Worm (Caenorhabditis elegans) whole organism, L1 larva: ENCODE results near the gene srh-199.

Source experiments
- C16A3.4 ChIP-seq: fragments of 150-350 bp; optimal IDR thresholded peaks from 2 replicates; lab custom pipeline; 2014; ENCODE audit warnings: missing biosample characterization, missing genetic modification characterization
- C34B4.2 ChIP-seq: sonication (generic microtip); optimal IDR thresholded peaks from 2 replicates; lab custom pipeline; 2017; ENCODE audit warnings: mild to moderate bottlenecking, missing genetic modification characterization, missing compliant biosample characterization
- F16B12.6 ChIP-seq: fragments of 150-350 bp; optimal IDR thresholded peaks from 2 replicates; lab custom pipeline; 2014; ENCODE audit warnings: missing biosample characterization, missing genetic modification characterization
- Y116A8C.19 ChIP-seq: sonication (generic microtip); optimal IDR thresholded peaks from 2 replicates; lab custom pipeline; 2016; ENCODE audit warnings: missing compliant biosample characterization, missing genetic modification characterization, borderline replicate concordance
- aha-1 ChIP-seq: fragments of 150-350 bp; optimal IDR thresholded peaks from 2 replicates; lab custom pipeline; 2014; ENCODE audit warnings: missing biosample characterization, missing genetic modification characterization
- ceh-63 ChIP-seq: fragments of 200-800 bp; sonication (Bioruptor generic); optimal IDR thresholded peaks from 2 replicates; lab custom pipeline; 2018; ENCODE audit warnings: mild to moderate bottlenecking, missing genetic modification characterization, missing compliant biosample characterization
- ceh-88 ChIP-seq: fragments of 200-800 bp; sonication (Bioruptor generic); IDR thresholded peaks from 2 replicates; pipeline ENCODE4 v1.3.6; 2022; ENCODE audit warnings: missing genetic modification characterization, missing compliant biosample characterization
- egl-13 ChIP-seq: sonication (generic microtip); optimal IDR thresholded peaks from 2 replicates; lab custom pipeline; 2016; ENCODE audit warnings: missing genotype, missing genetic modification reagents, missing genetic modification characterization, missing compliant biosample characterization
- egl-27 ChIP-seq, 2 experiments: fragments of 150-350 bp in 1 of 2; sonication (generic microtip); optimal IDR thresholded peaks; 3 replicates each; lab custom pipeline; 2017 to 2018; ENCODE audit warnings: missing biosample characterization in 2 of 2, missing genetic modification characterization in 2 of 2, missing genetic modification reagents in 2 of 2
- elt-2 ChIP-seq: sonication (generic microtip); optimal IDR thresholded peaks from 2 replicates; lab custom pipeline; 2016; ENCODE audit warnings: missing genetic modification characterization, mild to moderate bottlenecking, inconsistent platforms, missing compliant biosample characterization, missing genetic modification reagents
- fkh-10 ChIP-seq: sonication (generic microtip); optimal IDR thresholded peaks from 2 replicates; lab custom pipeline; 2017; ENCODE audit warnings: missing biosample characterization, missing genetic modification reagents, missing genetic modification characterization
- fkh-8 ChIP-seq: sonication (generic microtip); optimal IDR thresholded peaks from 2 replicates; lab custom pipeline; 2016; ENCODE audit warnings: mild to moderate bottlenecking, missing genetic modification characterization, missing compliant biosample characterization
- fos-1 ChIP-seq: fragments of 150-350 bp; optimal IDR thresholded peaks from 2 replicates; lab custom pipeline; 2014; ENCODE audit warnings: missing biosample characterization, missing genetic modification characterization
- grh-1 ChIP-seq: fragments of 200-800 bp; sonication (Bioruptor generic); IDR thresholded peaks from 2 replicates; pipeline ENCODE4 v1.3.6; 2022; ENCODE audit warnings: missing genetic modification reagents, missing genetic modification characterization, missing compliant biosample characterization
- hlh-4 ChIP-seq: sonication (generic microtip); optimal IDR thresholded peaks from 2 replicates; lab custom pipeline; 2016; ENCODE audit warnings: mild to moderate bottlenecking, missing genetic modification characterization, missing compliant biosample characterization
- hpl-2 ChIP-seq: fragments of 150-350 bp; optimal IDR thresholded peaks from 2 replicates; lab custom pipeline; 2014; ENCODE audit warnings: missing biosample characterization, missing genetic modification reagents, missing genetic modification characterization
- jun-1 ChIP-seq: fragments of 150-350 bp; optimal IDR thresholded peaks from 2 replicates; lab custom pipeline; 2014; ENCODE audit warnings: missing biosample characterization, missing genetic modification reagents, missing genetic modification characterization
- lin-13 ChIP-seq: fragments of 150-350 bp; optimal IDR thresholded peaks from 2 replicates; lab custom pipeline; 2014; ENCODE audit warnings: missing biosample characterization, missing genetic modification reagents, missing genetic modification characterization
- lin-35 ChIP-seq, 2 experiments: fragments of 150-350 bp; optimal IDR thresholded peaks; 2 replicates each; lab custom pipeline; 2014; ENCODE audit warnings: missing biosample characterization in 2 of 2, missing genetic modification characterization in 2 of 2, missing genetic modification reagents in 2 of 2
- lin-39 ChIP-seq: fragments of 150-350 bp; optimal IDR thresholded peaks from 2 replicates; lab custom pipeline; 2014; ENCODE audit warnings: missing biosample characterization, missing genetic modification reagents, missing genetic modification characterization
- lsy-2 ChIP-seq, 2 experiments: fragments of 150-350 bp; optimal IDR thresholded peaks; 2 replicates each; lab custom pipeline; 2014; ENCODE audit warnings: missing biosample characterization in 2 of 2, missing genetic modification characterization in 2 of 2
- mef-2 ChIP-seq: fragments of 150-350 bp; optimal IDR thresholded peaks from 2 replicates; lab custom pipeline; 2014; ENCODE audit warnings: missing biosample characterization, missing genetic modification characterization
- nhr-19 ChIP-seq: fragments of 200-800 bp; sonication (Bioruptor generic); conservative IDR thresholded peaks from 2 replicates; pipeline ENCODE4 v1.3.6; 2022; ENCODE audit warnings: missing genetic modification characterization, missing compliant biosample characterization
- nhr-20 ChIP-seq: sonication (generic microtip); optimal IDR thresholded peaks from 2 replicates; lab custom pipeline; 2016; ENCODE audit warnings: mild to moderate bottlenecking, missing genetic modification characterization, missing compliant biosample characterization
- nhr-237 ChIP-seq: fragments of 150-350 bp; optimal IDR thresholded peaks from 2 replicates; lab custom pipeline; 2014; ENCODE audit warnings: missing biosample characterization, missing genetic modification characterization
- nhr-71 ChIP-seq: sonication (generic microtip); optimal IDR thresholded peaks from 2 replicates; lab custom pipeline; 2016; ENCODE audit warnings: mild to moderate bottlenecking, missing genetic modification characterization, moderate library complexity, missing compliant biosample characterization
- nhr-77 ChIP-seq: fragments of 150-350 bp; optimal IDR thresholded peaks from 2 replicates; lab custom pipeline; 2014; ENCODE audit warnings: missing biosample characterization, missing genetic modification characterization
- nhr-85 ChIP-seq: sonication (generic microtip); peaks from one replicate; lab custom pipeline; 2016; ENCODE audit warnings: missing genetic modification characterization, inconsistent platforms, missing compliant biosample characterization
- pag-3 ChIP-seq: sonication (generic microtip); optimal IDR thresholded peaks from 2 replicates; lab custom pipeline; 2017; ENCODE audit warnings: missing genetic modification characterization, mild to moderate bottlenecking, missing compliant biosample characterization, antibody characterized with exemption, borderline replicate concordance; ENCODE audit not compliant: insufficient read depth
- pqm-1 ChIP-seq: sonication (generic microtip); optimal IDR thresholded peaks from 3 replicates; lab custom pipeline; 2017; ENCODE audit warnings: missing biosample characterization, missing genetic modification characterization
- rnt-1 ChIP-seq: sonication (generic microtip); optimal IDR thresholded peaks from 2 replicates; lab custom pipeline; 2016; ENCODE audit warnings: mild to moderate bottlenecking, missing genetic modification characterization, moderate library complexity, missing compliant biosample characterization
- skn-1 ChIP-seq: fragments of 150-350 bp; optimal IDR thresholded peaks from 2 replicates; lab custom pipeline; 2014; ENCODE audit warnings: missing biosample characterization, missing genetic modification characterization
- snu-23 ChIP-seq: sonication (generic microtip); optimal IDR thresholded peaks from 2 replicates; lab custom pipeline; 2016; ENCODE audit warnings: missing genetic modification characterization, missing compliant biosample characterization
- sup-37 ChIP-seq: fragments of 200-800 bp; sonication (Bioruptor generic); optimal IDR thresholded peaks from 2 replicates; lab custom pipeline; 2018; ENCODE audit warnings: mild to moderate bottlenecking, missing genetic modification characterization, missing compliant biosample characterization
- swsn-7 ChIP-seq: sonication (generic microtip); optimal IDR thresholded peaks from 2 replicates; lab custom pipeline; 2016; ENCODE audit warnings: missing genetic modification characterization, missing compliant biosample characterization
- tbx-2 ChIP-seq: sonication (generic microtip); optimal IDR thresholded peaks from 2 replicates; lab custom pipeline; 2016; ENCODE audit warnings: missing genetic modification characterization, missing compliant biosample characterization
- tlp-1 ChIP-seq: fragments of 150-350 bp; optimal IDR thresholded peaks from 2 replicates; lab custom pipeline; 2014; ENCODE audit warnings: missing biosample characterization, missing genetic modification characterization
- unc-86 ChIP-seq: sonication (generic microtip); optimal IDR thresholded peaks from 2 replicates; lab custom pipeline; 2016; ENCODE audit warnings: missing genetic modification characterization, missing compliant biosample characterization
- vab-15 ChIP-seq: sonication (generic microtip); optimal IDR thresholded peaks from 2 replicates; lab custom pipeline; 2017; ENCODE audit warnings: missing genotype, mild to moderate bottlenecking, missing genetic modification characterization, missing compliant biosample characterization
- zip-4 ChIP-seq: fragments of 200-800 bp; sonication (Bioruptor generic); optimal IDR thresholded peaks from 2 replicates; lab custom pipeline; 2018; ENCODE audit warnings: mild to moderate bottlenecking, missing genetic modification characterization, moderate library complexity, missing compliant biosample characterization

srh-199 gene

DNA sequence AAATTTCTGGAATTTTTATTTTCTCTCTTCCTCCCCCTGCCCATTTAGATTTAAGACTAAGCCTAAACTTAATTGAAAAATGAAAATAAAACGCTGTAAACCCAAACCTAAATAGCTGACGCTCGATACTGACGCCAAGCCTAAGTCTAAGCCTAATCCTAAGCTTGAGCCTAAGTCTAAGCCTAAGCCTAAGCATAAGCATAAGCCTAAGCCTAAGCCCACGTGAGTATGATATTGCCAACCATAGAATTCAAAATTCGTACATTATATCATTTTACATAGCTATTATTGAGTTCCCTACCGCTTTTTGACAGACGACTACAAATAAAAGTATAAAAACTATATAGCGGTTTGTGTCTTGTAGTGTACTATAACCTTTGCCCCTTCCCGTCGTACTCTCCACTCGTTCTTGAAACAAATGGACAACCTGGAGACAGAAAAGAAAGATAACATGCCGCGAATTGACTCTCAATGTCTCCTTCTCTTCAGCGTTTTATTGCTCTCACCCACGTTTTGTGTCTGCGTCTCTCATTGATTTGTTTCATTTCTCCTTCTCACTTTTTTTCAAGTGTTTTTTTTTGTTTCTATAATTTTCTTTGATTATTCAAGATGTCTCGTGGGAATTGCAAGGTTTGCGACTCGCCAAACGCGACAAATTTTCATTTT, 8.0 kb downstream of the srh-199 start, which contains the start of gene nhr-256 (continued):
- TF ChIP-seq Y116A8C.19 (tag; lab: Kevin White, UChicago) (no peak), nhr-71 (peak; percentile 84), unc-86 (tag; lab: Kevin White, UChicago) (no peak), nhr-77 (tag; lab: Kevin White, UChicago) (peak; percentile 67), nhr-19 (GFP tag; lab: Robert Waterston, UW) (peak; percentile 72), fkh-10 (no peak), nhr-237 (tag; lab: Kevin White, UChicago) (peak; percentile 49), hpl-2 (peak; percentile 4), grh-1 (no peak), ceh-63 (GFP tag; lab: Kevin White, UChicago) (no peak), elt-2 (tag; lab: Kevin White, UChicago) (peak; percentile 85), egl-27 (tag; optimal IDR thresholded peaks at IDR 0.05; lab: Kevin White, UChicago) (no peak), nhr-20 (tag; lab: Kevin White, UChicago) (peak; percentile 84), nhr-85 (tag; lab: Kevin White, UChicago) (peak; percentile 84), ceh-88 (no peak), lsy-2 (tag; optimal IDR thresholded peaks at IDR 0.05; lab: Kevin White, UChicago) (peak; percentile 50 to 75), sup-37 (GFP tag; lab: Kevin White, UChicago) (no peak), vab-15 (no peak), C16A3.4 (tag; lab: Kevin White, UChicago) (peak; percentile 43), egl-13 (tag; lab: Kevin White, UChicago) (no peak), lin-39 (no peak), pqm-1 (tag; lab: Kevin White, UChicago) (no peak), swsn-7 (tag; lab: Kevin White, UChicago) (peak; percentile 54), tbx-2 (tag; lab: Kevin White, UChicago) (peak; percentile 67), F16B12.6 (tag; lab: Kevin White, UChicago) (no peak), C34B4.2 (tag; lab: Kevin White, UChicago) (no peak), lin-35 (GFP tag; optimal IDR thresholded peaks at IDR 0.05; lab: Kevin White, UChicago) (peak; percentile 44 to 80), pag-3 (tag; lab: Kevin White, UChicago) (no peak), snu-23 (GFP tag; lab: Kevin White, UChicago) (peak; percentile 84), jun-1 (tag; lab: Kevin White, UChicago) (no peak), mef-2 (tag; lab: Kevin White, UChicago) (no peak), aha-1 (tag; lab: Kevin White, UChicago) (no peak), fos-1 (tag; lab: Kevin White, UChicago) (peak; percentile 38), skn-1 (tag; lab: Kevin White, UChicago) (peak; percentile 37), hlh-4 (tag; lab: Kevin White, UChicago) (no peak), fkh-8 (peak; percentile 50)

DNA sequence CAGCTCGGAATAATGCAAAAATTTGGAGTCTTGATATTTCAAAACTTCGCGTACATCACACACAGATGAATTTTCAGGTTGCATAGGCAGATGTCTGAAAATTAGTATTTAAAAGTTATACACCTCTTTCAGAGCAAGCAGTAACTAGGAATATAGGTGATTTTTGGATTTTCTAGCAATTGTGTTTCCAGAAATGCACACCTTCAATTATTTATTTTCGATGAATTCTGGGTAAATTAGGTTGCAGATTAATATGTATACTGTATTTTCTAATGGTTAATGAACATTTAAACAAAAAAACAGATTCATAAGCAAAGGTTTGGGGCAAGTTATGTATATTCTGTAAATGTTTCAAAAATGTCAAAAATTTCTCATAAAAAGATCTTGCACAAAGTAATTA, 10.3 kb downstream of the srh-199 start, which contains the start of gene srab-25:
TSS of gene srab-25 (minus strand) at position 101 of the 400 bp plus-strand sequence.
- no peak for TF ChIP-seq ceh-63 (GFP tag; lab: Kevin White, UChicago)
- TF ChIP-seq zip-4 (GFP tag; lab: Kevin White, UChicago): no peak
- TF ChIP-seq lin-13 (GFP tag; lab: Kevin White, UChicago): no peak
- no peak for TF ChIP-seq rnt-1
- no peak for TF ChIP-seq tlp-1 (tag; lab: Kevin White, UChicago)
